Worm (Caenorhabditis elegans) whole organism, L1 larva: ENCODE results near the gene T26A5.8.

Experiments
- C16A3.4 ChIP-seq: fragments of 150-350 bp; optimal IDR thresholded peaks from 2 replicates; lab custom pipeline; 2014; ENCODE audit warnings: missing biosample characterization, missing genetic modification characterization
- C34B4.2 ChIP-seq: sonication (generic microtip); optimal IDR thresholded peaks from 2 replicates; lab custom pipeline; 2017; ENCODE audit warnings: mild to moderate bottlenecking, missing genetic modification characterization, missing compliant biosample characterization
- aha-1 ChIP-seq: fragments of 150-350 bp; optimal IDR thresholded peaks from 2 replicates; lab custom pipeline; 2014; ENCODE audit warnings: missing biosample characterization, missing genetic modification characterization
- blmp-1 ChIP-seq: fragments of 150-350 bp; optimal IDR thresholded peaks from 2 replicates; lab custom pipeline; 2014; ENCODE audit warnings: missing biosample characterization, missing genetic modification characterization
- ceh-63 ChIP-seq: fragments of 200-800 bp; sonication (Bioruptor generic); optimal IDR thresholded peaks from 2 replicates; lab custom pipeline; 2018; ENCODE audit warnings: mild to moderate bottlenecking, missing genetic modification characterization, missing compliant biosample characterization
- ceh-82 ChIP-seq, 3 experiments: fragments of 150-350 bp in 1 of 3; sonication (generic microtip) in 2 of 3; optimal IDR thresholded peaks; 2 replicates each; lab custom pipeline; 2014 to 2017; ENCODE audit warnings: missing biosample characterization in 3 of 3, missing genetic modification characterization in 3 of 3
- ceh-88 ChIP-seq: fragments of 200-800 bp; sonication (Bioruptor generic); IDR thresholded peaks from 2 replicates; pipeline ENCODE4 v1.3.6; 2022; ENCODE audit warnings: missing genetic modification characterization, missing compliant biosample characterization
- ceh-90 ChIP-seq: sonication (generic microtip); optimal IDR thresholded peaks from 2 replicates; lab custom pipeline; 2016; ENCODE audit warnings: missing genetic modification characterization, missing compliant biosample characterization
- efl-1 ChIP-seq, 4 experiments: fragments of 150-350 bp; optimal IDR thresholded peaks in 3 of 4; peaks in 1 of 4; 1 replicate in 1 of 4; 2 replicates in 3 of 4; lab custom pipeline; 2014; ENCODE audit warnings: missing biosample characterization in 2 of 4, missing genetic modification characterization in 2 of 4, missing genetic modification reagents in 2 of 4
- elt-2 ChIP-seq: sonication (generic microtip); optimal IDR thresholded peaks from 2 replicates; lab custom pipeline; 2016; ENCODE audit warnings: missing genetic modification characterization, mild to moderate bottlenecking, inconsistent platforms, missing compliant biosample characterization, missing genetic modification reagents
- elt-3 ChIP-seq, 6 experiments: fragments of 150-350 bp in 1 of 6; sonication (generic microtip); optimal IDR thresholded peaks; 2 replicates each; lab custom pipeline; 2017 to 2018; ENCODE audit warnings: missing biosample characterization in 6 of 6, missing genetic modification characterization in 6 of 6, inconsistent platforms in 1 of 6
- fkh-10 ChIP-seq: sonication (generic microtip); optimal IDR thresholded peaks from 2 replicates; lab custom pipeline; 2017; ENCODE audit warnings: missing biosample characterization, missing genetic modification reagents, missing genetic modification characterization
- fkh-4 ChIP-seq: sonication (generic microtip); optimal IDR thresholded peaks from 2 replicates; lab custom pipeline; 2016; ENCODE audit warnings: missing compliant biosample characterization, missing genetic modification characterization, borderline replicate concordance
- grh-1 ChIP-seq: fragments of 200-800 bp; sonication (Bioruptor generic); IDR thresholded peaks from 2 replicates; pipeline ENCODE4 v1.3.6; 2022; ENCODE audit warnings: missing genetic modification reagents, missing genetic modification characterization, missing compliant biosample characterization
- hlh-17 ChIP-seq: fragments of 200-800 bp; sonication (Bioruptor generic); optimal IDR thresholded peaks from 2 replicates; lab custom pipeline; 2018; ENCODE audit warnings: missing genetic modification characterization, mild to moderate bottlenecking, missing compliant biosample characterization, moderate library complexity, borderline replicate concordance
- hpl-2 ChIP-seq: fragments of 150-350 bp; optimal IDR thresholded peaks from 2 replicates; lab custom pipeline; 2014; ENCODE audit warnings: missing biosample characterization, missing genetic modification reagents, missing genetic modification characterization
- irx-1 ChIP-seq: sonication (generic microtip); optimal IDR thresholded peaks from 2 replicates; lab custom pipeline; 2016; ENCODE audit warnings: missing genetic modification characterization, missing compliant biosample characterization
- jun-1 ChIP-seq: fragments of 150-350 bp; optimal IDR thresholded peaks from 2 replicates; lab custom pipeline; 2014; ENCODE audit warnings: missing biosample characterization, missing genetic modification reagents, missing genetic modification characterization
- lin-14 ChIP-seq: fragments of 200-800 bp; sonication (Bioruptor generic); optimal IDR thresholded peaks from 2 replicates; lab custom pipeline; 2018; ENCODE audit warnings: mild to moderate bottlenecking, missing genetic modification characterization, moderate library complexity, missing compliant biosample characterization
- lin-39 ChIP-seq: fragments of 150-350 bp; optimal IDR thresholded peaks from 2 replicates; lab custom pipeline; 2014; ENCODE audit warnings: missing biosample characterization, missing genetic modification reagents, missing genetic modification characterization
- lsy-2 ChIP-seq, 2 experiments: fragments of 150-350 bp; optimal IDR thresholded peaks; 2 replicates each; lab custom pipeline; 2014; ENCODE audit warnings: missing biosample characterization in 2 of 2, missing genetic modification characterization in 2 of 2
- mab-9 ChIP-seq: fragments of 200-800 bp; sonication (Bioruptor generic); IDR thresholded peaks from 2 replicates; pipeline ENCODE4 v1.3.6; 2022; ENCODE audit warnings: missing genetic modification reagents, missing genetic modification characterization, missing compliant biosample characterization
- mef-2 ChIP-seq: fragments of 150-350 bp; optimal IDR thresholded peaks from 2 replicates; lab custom pipeline; 2014; ENCODE audit warnings: missing biosample characterization, missing genetic modification characterization
- nhr-20 ChIP-seq: sonication (generic microtip); optimal IDR thresholded peaks from 2 replicates; lab custom pipeline; 2016; ENCODE audit warnings: mild to moderate bottlenecking, missing genetic modification characterization, missing compliant biosample characterization
- nhr-237 ChIP-seq: fragments of 150-350 bp; optimal IDR thresholded peaks from 2 replicates; lab custom pipeline; 2014; ENCODE audit warnings: missing biosample characterization, missing genetic modification characterization
- nhr-47 ChIP-seq: sonication (generic microtip); optimal IDR thresholded peaks from 2 replicates; lab custom pipeline; 2016; ENCODE audit warnings: mild to moderate bottlenecking, missing genetic modification characterization, moderate library complexity, missing compliant biosample characterization
- nhr-76 ChIP-seq: sonication (generic microtip); optimal IDR thresholded peaks from 2 replicates; lab custom pipeline; 2017; ENCODE audit warnings: missing biosample characterization, missing genetic modification characterization
- nhr-77 ChIP-seq: fragments of 150-350 bp; optimal IDR thresholded peaks from 2 replicates; lab custom pipeline; 2014; ENCODE audit warnings: missing biosample characterization, missing genetic modification characterization
- nhr-85 ChIP-seq: sonication (generic microtip); peaks from one replicate; lab custom pipeline; 2016; ENCODE audit warnings: missing genetic modification characterization, inconsistent platforms, missing compliant biosample characterization
- nhr-90 ChIP-seq: sonication (generic microtip); optimal IDR thresholded peaks from 2 replicates; lab custom pipeline; 2016; ENCODE audit warnings: mild to moderate bottlenecking, missing genetic modification characterization, missing compliant biosample characterization; ENCODE audit not compliant: poor library complexity
- pag-3 ChIP-seq: sonication (generic microtip); optimal IDR thresholded peaks from 2 replicates; lab custom pipeline; 2017; ENCODE audit warnings: missing genetic modification characterization, mild to moderate bottlenecking, missing compliant biosample characterization, antibody characterized with exemption, borderline replicate concordance; ENCODE audit not compliant: insufficient read depth
- pqm-1 ChIP-seq: sonication (generic microtip); optimal IDR thresholded peaks from 3 replicates; lab custom pipeline; 2017; ENCODE audit warnings: missing biosample characterization, missing genetic modification characterization
- skn-1 ChIP-seq: fragments of 150-350 bp; optimal IDR thresholded peaks from 2 replicates; lab custom pipeline; 2014; ENCODE audit warnings: missing biosample characterization, missing genetic modification characterization
- sptf-1 ChIP-seq: fragments of 150-350 bp; optimal IDR thresholded peaks from 2 replicates; lab custom pipeline; 2014; ENCODE audit warnings: missing biosample characterization, missing genetic modification characterization
- sup-37 ChIP-seq: fragments of 200-800 bp; sonication (Bioruptor generic); optimal IDR thresholded peaks from 2 replicates; lab custom pipeline; 2018; ENCODE audit warnings: mild to moderate bottlenecking, missing genetic modification characterization, missing compliant biosample characterization
- tbx-2 ChIP-seq: sonication (generic microtip); optimal IDR thresholded peaks from 2 replicates; lab custom pipeline; 2016; ENCODE audit warnings: missing genetic modification characterization, missing compliant biosample characterization
- tlp-1 ChIP-seq: fragments of 150-350 bp; optimal IDR thresholded peaks from 2 replicates; lab custom pipeline; 2014; ENCODE audit warnings: missing biosample characterization, missing genetic modification characterization
- unc-130 ChIP-seq: fragments of 150-350 bp; optimal IDR thresholded peaks from 2 replicates; lab custom pipeline; 2017; ENCODE audit warnings: missing biosample characterization, missing genetic modification characterization, inconsistent platforms
- unc-98 ChIP-seq: fragments of 200-800 bp; sonication (Bioruptor generic); IDR thresholded peaks from 2 replicates; pipeline ENCODE4 v1.3.6; 2022; ENCODE audit warnings: missing genetic modification characterization, missing compliant biosample characterization
- xbp-1 ChIP-seq: sonication (generic microtip); optimal IDR thresholded peaks from 2 replicates; lab custom pipeline; 2016; ENCODE audit warnings: missing genetic modification characterization, missing compliant biosample characterization
- zag-1 ChIP-seq: fragments of 150-350 bp; optimal IDR thresholded peaks from 2 replicates; lab custom pipeline; 2014; ENCODE audit warnings: missing biosample characterization, missing genetic modification characterization
- zip-4 ChIP-seq: fragments of 200-800 bp; sonication (Bioruptor generic); optimal IDR thresholded peaks from 2 replicates; lab custom pipeline; 2018; ENCODE audit warnings: mild to moderate bottlenecking, missing genetic modification characterization, moderate library complexity, missing compliant biosample characterization
- ztf-11 ChIP-seq, 2 experiments: sonication (generic microtip); optimal IDR thresholded peaks; 2 replicates each; lab custom pipeline; 2016 to 2017; ENCODE audit warnings: missing genetic modification characterization in 2 of 2, missing biosample characterization in 1 of 2, missing compliant biosample characterization in 1 of 2
- ztf-4 ChIP-seq: fragments of 150-350 bp; optimal IDR thresholded peaks from 2 replicates; lab custom pipeline; 2014; ENCODE audit warnings: missing biosample characterization, missing genetic modification characterization

Gene T26A5.8

DNA sequence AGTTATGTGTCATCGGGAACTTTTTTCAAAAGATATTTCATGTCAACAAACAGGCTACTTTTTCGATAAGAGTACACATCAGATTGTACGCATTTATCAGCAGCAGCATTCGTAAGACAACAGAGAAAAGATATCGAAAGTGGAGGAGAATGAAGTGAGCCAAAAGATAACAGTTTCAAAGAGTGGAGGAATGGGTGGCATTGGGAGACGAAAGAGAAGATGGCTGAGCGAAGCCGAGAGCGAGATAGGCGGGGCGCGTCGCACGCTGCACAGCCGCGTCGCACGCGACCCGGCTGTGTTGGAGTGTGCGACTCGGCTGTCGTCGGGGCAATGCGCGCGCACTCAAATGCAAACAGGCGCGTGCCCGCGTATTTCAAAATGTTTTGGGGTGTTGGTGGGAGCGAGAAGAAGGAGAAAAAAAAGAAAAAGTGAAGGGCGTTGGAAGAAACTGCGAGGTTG lies 1.5 kb upstream of the T26A5.8 start (continued):
- TF ChIP-seq tlp-1 (tag; lab: Kevin White, UChicago) (no peak), zip-4 (GFP tag; lab: Kevin White, UChicago) (peak; percentile 55), unc-98 (GFP tag; lab: Robert Waterston, UW) (peak; percentile 42; the same call in 1 of the 2 replicates), fkh-10 (peak; percentile 57), aha-1 (tag; lab: Kevin White, UChicago) (peak; percentile 3), ceh-90 (tag; lab: Kevin White, UChicago) (no peak), nhr-85 (tag; lab: Kevin White, UChicago) (peak; percentile 87), hlh-17 (GFP tag; lab: Kevin White, UChicago) (no peak), blmp-1 (tag; lab: Kevin White, UChicago) (peak; percentile 82), xbp-1 (tag; lab: Kevin White, UChicago) (peak; percentile 82), sptf-1 (no peak), nhr-20 (tag; lab: Kevin White, UChicago) (peak; percentile 90), sup-37 (peak; percentile 84), lin-39 (tag; lab: Kevin White, UChicago) (no peak), jun-1 (tag; lab: Kevin White, UChicago) (peak; percentile 89), tbx-2 (tag; lab: Kevin White, UChicago) (peak; percentile 88), ceh-88 (GFP tag; lab: Robert Waterston, UW) (peak; percentile 76), zag-1 (tag; lab: Kevin White, UChicago) (no peak), nhr-76 (tag; lab: Kevin White, UChicago) (no peak), nhr-90 (tag; lab: Kevin White, UChicago) (peak; percentile 84), lsy-2 (tag; optimal IDR thresholded peaks at IDR 0.05; lab: Kevin White, UChicago) (peak; percentile 80 to 84), elt-2 (peak; percentile 96), pqm-1 (tag; lab: Kevin White, UChicago) (peak; percentile 86), irx-1 (tag; lab: Kevin White, UChicago) (peak; percentile 64), grh-1 (GFP tag; lab: Robert Waterston, UW) (peak; percentile 58), ceh-63 (GFP tag; lab: Kevin White, UChicago) (no peak), C16A3.4 (tag; lab: Kevin White, UChicago) (peak; percentile 78), ztf-4 (tag; lab: Kevin White, UChicago) (peak; percentile 82), elt-3 (tag; optimal IDR thresholded peaks at IDR 0.05; lab: Kevin White, UChicago) (peak in 2 of 6 experiments; percentile 21 to 53), nhr-237 (peak; percentile 6), fkh-4 (tag; lab: Kevin White, UChicago) (peak; percentile 15), ztf-11 (tag; optimal IDR thresholded peaks at IDR 0.05; lab: Kevin White, UChicago) (peak in 1 of 2 experiments; percentile 66)

DNA sequence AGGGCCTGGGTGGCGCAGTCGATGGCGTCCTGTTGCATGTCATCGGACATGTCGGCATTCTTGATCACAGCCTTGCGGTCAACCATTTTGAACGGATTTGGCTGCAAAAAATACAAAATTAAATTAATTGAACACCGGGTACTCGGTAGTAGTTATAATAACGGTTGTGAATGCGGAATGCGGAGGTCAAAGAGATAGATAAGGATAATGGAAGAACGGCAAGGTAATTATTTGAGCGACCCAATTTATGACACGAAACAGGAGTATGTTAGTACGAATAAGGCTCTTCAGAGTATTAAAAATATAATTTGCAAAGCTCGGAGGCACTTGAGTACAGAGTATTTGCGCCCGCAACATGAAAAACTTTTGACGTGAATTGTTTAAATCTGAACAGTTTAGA lies 1.0 kb upstream of the T26A5.8 start, which contains the start of gene dlc-1:
TSS of gene dlc-1 (minus strand) at position 101 of the 400 bp plus-strand sequence.
- no peak for TF ChIP-seq efl-1 (optimal IDR thresholded peaks at IDR 0.05; lab: Kevin White, UChicago)
- peak in 1 of 2 experiments; percentile 57 for TF ChIP-seq efl-1 (GFP tag; optimal IDR thresholded peaks at IDR 0.05 in 1 of 2; lab: Kevin White, UChicago)
- no peak for TF ChIP-seq nhr-47
- TF ChIP-seq nhr-77 (tag; lab: Kevin White, UChicago) = no peak

DNA sequence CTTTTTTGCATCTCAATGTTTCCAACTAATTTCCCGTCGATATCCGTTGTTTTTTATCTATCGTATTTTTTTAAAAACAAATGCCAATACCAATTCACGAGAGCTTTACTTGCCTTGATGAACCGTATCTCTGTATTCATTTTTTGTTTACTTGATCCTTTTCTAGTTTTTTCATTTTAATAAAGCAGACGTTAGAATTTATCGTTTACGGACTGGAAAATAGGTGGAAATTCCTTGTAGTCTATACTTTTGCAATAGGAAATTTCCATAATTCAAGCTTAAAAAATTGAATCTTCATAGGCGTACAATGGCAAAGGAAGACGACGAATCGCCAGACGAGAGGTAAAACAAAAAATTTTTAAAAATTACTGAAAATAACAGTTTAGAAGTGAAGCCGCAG lies 2.8 kb downstream of the T26A5.8 start, which contains the start of gene algn-1:
TSS of gene algn-1 (plus strand) at position 301 of the 400 bp plus-strand sequence.
- TF ChIP-seq skn-1 (tag; lab: Kevin White, UChicago) (no peak), mab-9 (no peak), nhr-20 (tag; lab: Kevin White, UChicago) (no peak), lin-14 (GFP tag; lab: Kevin White, UChicago) (no peak), hpl-2 (no peak), zag-1 (tag; lab: Kevin White, UChicago) (no peak), sup-37 (no peak), ceh-82 (tag; optimal IDR thresholded peaks at IDR 0.05; lab: Kevin White, UChicago) (no peak), C34B4.2 (no peak), nhr-76 (tag; lab: Kevin White, UChicago) (no peak), mef-2 (no peak), pag-3 (tag; lab: Kevin White, UChicago) (no peak), nhr-77 (tag; lab: Kevin White, UChicago) (no peak), lsy-2 (tag; optimal IDR thresholded peaks at IDR 0.05; lab: Kevin White, UChicago) (no peak), tlp-1 (tag; lab: Kevin White, UChicago) (no peak), unc-130 (no peak)
